Fruit fly (Drosophila melanogaster) whole organism, embryonic: Measurements from ENCODE around the gene jhamt.

Experiments
- Ada2b ChIP-seq: fragments of 200-800 bp; sonication (Bioruptor generic); IDR thresholded peaks from 2 replicates; pipeline ENCODE4 v1.3.6; 2022; ENCODE audit warnings: missing biosample characterization, missing genetic modification characterization
- B-H2 ChIP-seq: fragments of 200-800 bp; sonication (Bioruptor generic); optimal IDR thresholded peaks from 2 replicates; lab custom pipeline; 2018; ENCODE audit warnings: missing biosample characterization, mild to moderate bottlenecking, missing genetic modification characterization
- CG10979 ChIP-seq: fragments of 200-800 bp; sonication (Bioruptor generic); optimal IDR thresholded peaks from 2 replicates; lab custom pipeline; 2018; ENCODE audit warnings: missing biosample characterization, mild to moderate bottlenecking, missing genetic modification characterization, moderate library complexity
- CG11398 ChIP-seq: fragments of 200-800 bp; sonication (Bioruptor generic); optimal IDR thresholded peaks from 2 replicates; lab custom pipeline; 2016; ENCODE audit warnings: missing biosample characterization, missing genetic modification characterization
- CG11696 ChIP-seq: fragments of 200-800 bp; sonication (Bioruptor generic); IDR thresholded peaks from 2 replicates; pipeline ENCODE4 v1.3.6; 2022; ENCODE audit warnings: missing biosample characterization, missing genetic modification characterization
- CG12391 ChIP-seq: fragments of 200-800 bp; sonication (Bioruptor generic); optimal IDR thresholded peaks from 3 replicates; lab custom pipeline; 2018; ENCODE audit warnings: missing biosample characterization, mild to moderate bottlenecking, missing genetic modification characterization, moderate library complexity
- CG12744 ChIP-seq: fragments of 200-800 bp; sonication (Bioruptor generic); optimal IDR thresholded peaks from 2 replicates; lab custom pipeline; 2016; ENCODE audit warnings: missing biosample characterization, missing genetic modification characterization
- CG13775 ChIP-seq: fragments of 200-800 bp; sonication (Bioruptor generic); optimal IDR thresholded peaks from 3 replicates; lab custom pipeline; 2017; ENCODE audit warnings: missing biosample characterization, mild to moderate bottlenecking, missing genetic modification characterization
- CG15269 ChIP-seq: fragments of 200-800 bp; sonication (Bioruptor generic); optimal IDR thresholded peaks from 2 replicates; lab custom pipeline; 2018; ENCODE audit warnings: missing biosample characterization, mild to moderate bottlenecking, missing genetic modification characterization, moderate library complexity
- CG15514 ChIP-seq: fragments of 200-800 bp; sonication (Bioruptor generic); optimal IDR thresholded peaks from 3 replicates; lab custom pipeline; 2017; ENCODE audit warnings: missing biosample characterization, missing genetic modification characterization, mild to moderate bottlenecking, moderate library complexity, missing genetic modification reagents
- CG1603 ChIP-seq: fragments of 200-800 bp; sonication (Bioruptor generic); optimal IDR thresholded peaks from 2 replicates; lab custom pipeline; 2019; ENCODE audit warnings: missing biosample characterization, mild to moderate bottlenecking, missing genetic modification characterization, moderate library complexity
- CG16779 ChIP-seq: fragments of 200-800 bp; sonication (Bioruptor generic); IDR thresholded peaks from 2 replicates; pipeline ENCODE4 v1.3.6; 2022; ENCODE audit warnings: missing biosample characterization, missing genetic modification characterization
- CG17359 ChIP-seq: fragments of 200-800 bp; sonication (Bioruptor generic); optimal IDR thresholded peaks from 3 replicates; lab custom pipeline; 2018; ENCODE audit warnings: missing biosample characterization, mild to moderate bottlenecking, missing genetic modification characterization, moderate library complexity
- CG17361 ChIP-seq: fragments of 200-800 bp; sonication (Bioruptor generic); IDR thresholded peaks from 3 replicates; pipeline ENCODE4 v1.3.6; 2022; ENCODE audit warnings: missing biosample characterization, missing genetic modification characterization
- CG17568 ChIP-seq: fragments of 200-800 bp; sonication (Bioruptor generic); optimal IDR thresholded peaks from 2 replicates; lab custom pipeline; 2018; ENCODE audit warnings: missing biosample characterization, mild to moderate bottlenecking, missing genetic modification characterization, moderate library complexity
- CG17829 ChIP-seq: fragments of 200-800 bp; optimal IDR thresholded peaks from 2 replicates; lab custom pipeline; 2019; ENCODE audit warnings: missing biosample characterization, mild to moderate bottlenecking, missing genetic modification characterization, moderate library complexity
- CG2889 ChIP-seq: fragments of 200-800 bp; sonication (Bioruptor generic); IDR thresholded peaks from 3 replicates; pipeline ENCODE4 v1.3.6; 2022; ENCODE audit warnings: missing biosample characterization, missing genetic modification characterization
- CG30431 ChIP-seq: fragments of 200-800 bp; sonication (Bioruptor generic); optimal IDR thresholded peaks from 2 replicates; lab custom pipeline; 2017; ENCODE audit warnings: missing biosample characterization, missing genetic modification characterization
- CG6813 ChIP-seq: fragments of 200-800 bp; sonication (Bioruptor generic); optimal IDR thresholded peaks from 2 replicates; lab custom pipeline; 2017; ENCODE audit warnings: missing biosample characterization, missing genetic modification characterization, mild to moderate bottlenecking, moderate library complexity, missing genetic modification reagents
- CG7556 ChIP-seq: fragments of 200-800 bp; sonication (Bioruptor generic); optimal IDR thresholded peaks from 2 replicates; lab custom pipeline; 2017; ENCODE audit warnings: missing biosample characterization, mild to moderate bottlenecking, missing genetic modification characterization
- CG9817 ChIP-seq: fragments of 200-800 bp; sonication (Bioruptor generic); optimal IDR thresholded peaks from 2 replicates; lab custom pipeline; 2018; ENCODE audit warnings: missing biosample characterization, mild to moderate bottlenecking, missing genetic modification characterization, moderate library complexity
- D ChIP-seq, 2 experiments: fragments of 200-800 bp in 1 of 2; fragments of >200 bp in 1 of 2; sonication (Bioruptor generic) in 1 of 2; optimal IDR thresholded peaks; 2 replicates in 1 of 2; 3 replicates in 1 of 2; lab custom pipeline; 2017; ENCODE audit warnings: mild to moderate bottlenecking in 1 of 2, missing biosample characterization in 1 of 2, missing genetic modification characterization in 1 of 2, missing genetic modification reagents in 1 of 2
- Dek ChIP-seq: fragments of 200-800 bp; sonication (Bioruptor generic); optimal IDR thresholded peaks from 3 replicates; lab custom pipeline; 2019; ENCODE audit warnings: missing biosample characterization, mild to moderate bottlenecking, missing genetic modification characterization, moderate library complexity
- Dip3 ChIP-seq: fragments of 200-800 bp; sonication (Bioruptor generic); optimal IDR thresholded peaks from 3 replicates; lab custom pipeline; 2016; ENCODE audit warnings: missing biosample characterization, missing genetic modification characterization
- Dll ChIP-seq: fragments of 200-800 bp; sonication (Bioruptor generic); IDR thresholded peaks from 4 replicates; pipeline ENCODE4 v1.3.6; 2022; ENCODE audit warnings: missing biosample characterization, missing genetic modification characterization; ENCODE audit not compliant: partially characterized antibody
- E2f2 ChIP-seq: fragments of 200-800 bp; sonication (Bioruptor generic); IDR thresholded peaks from 2 replicates; pipeline ENCODE4 v1.3.6; 2022; ENCODE audit warnings: missing biosample characterization, missing genetic modification characterization
- Hey ChIP-seq: fragments of 200-800 bp; sonication (Bioruptor generic); optimal IDR thresholded peaks from 3 replicates; lab custom pipeline; 2018; ENCODE audit warnings: missing biosample characterization, mild to moderate bottlenecking, missing genetic modification characterization
- Jarid2 ChIP-seq: fragments of 200-800 bp; sonication (Bioruptor generic); optimal IDR thresholded peaks from 3 replicates; lab custom pipeline; 2017; ENCODE audit warnings: mild to moderate bottlenecking, missing biosample characterization, missing genetic modification reagents, missing genetic modification characterization
- Mad ChIP-seq: fragments of 200-800 bp; sonication (Bioruptor generic); optimal IDR thresholded peaks from 2 replicates; lab custom pipeline; 2016; ENCODE audit warnings: missing biosample characterization, missing genetic modification characterization
- Opbp ChIP-seq: fragments of 200-800 bp; sonication (Bioruptor generic); IDR thresholded peaks from 3 replicates; pipeline ENCODE4 v1.3.6; 2022; ENCODE audit warnings: missing biosample characterization, missing genetic modification characterization; ENCODE audit not compliant: partially characterized antibody
- Optix ChIP-seq: fragments of 200-800 bp; sonication (Bioruptor generic); IDR thresholded peaks from 3 replicates; pipeline ENCODE4 v1.3.6; 2022; ENCODE audit warnings: missing biosample characterization, missing genetic modification characterization
- Rx ChIP-seq: fragments of 200-800 bp; sonication (Bioruptor generic); IDR thresholded peaks from 2 replicates; pipeline ENCODE4 v1.3.6; 2022; ENCODE audit warnings: missing biosample characterization, missing genetic modification characterization
- Sox100B ChIP-seq: fragments of 200-800 bp; sonication (Bioruptor generic); optimal IDR thresholded peaks from 3 replicates; lab custom pipeline; 2018; ENCODE audit warnings: missing biosample characterization, mild to moderate bottlenecking, missing genetic modification characterization
- Sry-δ ChIP-seq: fragments of 200-800 bp; sonication (Bioruptor generic); optimal IDR thresholded peaks from 2 replicates; lab custom pipeline; 2016; ENCODE audit warnings: missing biosample characterization, missing genetic modification characterization
- abd-A ChIP-seq: fragments of 200-800 bp; sonication (Bioruptor generic); optimal IDR thresholded peaks from 3 replicates; lab custom pipeline; 2019; ENCODE audit warnings: missing biosample characterization, mild to moderate bottlenecking, missing genetic modification characterization, moderate library complexity
- br ChIP-seq: fragments of >200 bp; optimal IDR thresholded peaks from 2 replicates; lab custom pipeline; 2017
- dm ChIP-seq: fragments of 200-800 bp; sonication (Bioruptor generic); optimal IDR thresholded peaks from 3 replicates; lab custom pipeline; 2016; ENCODE audit warnings: missing biosample characterization, missing genetic modification characterization
- eve ChIP-seq, 2 experiments: fragments of >200 bp; optimal IDR thresholded peaks; 2 replicates each; lab custom pipeline; 2017; ENCODE audit warnings: missing biosample characterization in 2 of 2, missing genetic modification characterization in 2 of 2
- fd3F ChIP-seq: fragments of 200-800 bp; sonication (Bioruptor generic); optimal IDR thresholded peaks from 2 replicates; lab custom pipeline; 2018; ENCODE audit warnings: missing biosample characterization, mild to moderate bottlenecking, missing genetic modification characterization, moderate library complexity
- gem ChIP-seq: fragments of 200-800 bp; sonication (Bioruptor generic); optimal IDR thresholded peaks from 2 replicates; lab custom pipeline; 2019; ENCODE audit warnings: missing biosample characterization, mild to moderate bottlenecking, missing genetic modification characterization, moderate library complexity
- gfzf ChIP-seq: fragments of 200-800 bp; sonication (Bioruptor generic); optimal IDR thresholded peaks from 2 replicates; lab custom pipeline; 2016; ENCODE audit warnings: missing biosample characterization, mild to moderate bottlenecking, missing genetic modification characterization, moderate library complexity
- jing ChIP-seq: fragments of 200-800 bp; sonication (Bioruptor generic); optimal IDR thresholded peaks from 2 replicates; lab custom pipeline; 2018; ENCODE audit warnings: missing biosample characterization, mild to moderate bottlenecking, missing genetic modification characterization
- onecut ChIP-seq: fragments of 200-800 bp; sonication (Bioruptor generic); IDR thresholded peaks from 2 replicates; pipeline ENCODE4 v1.3.6; 2022; ENCODE audit warnings: missing biosample characterization, missing genetic modification characterization
- p53 ChIP-seq: fragments of 200-800 bp; sonication (Bioruptor generic); optimal IDR thresholded peaks from 2 replicates; lab custom pipeline; 2016; ENCODE audit warnings: missing biosample characterization, missing genetic modification characterization
- repo ChIP-seq: fragments of 200-800 bp; sonication (Bioruptor generic); optimal IDR thresholded peaks from 2 replicates; lab custom pipeline; 2016; ENCODE audit warnings: missing biosample characterization, missing genetic modification characterization
- seq ChIP-seq: fragments of 200-800 bp; sonication (Bioruptor generic); IDR thresholded peaks from 2 replicates; pipeline ENCODE4 v1.3.6; 2022; ENCODE audit warnings: missing biosample characterization, missing genetic modification characterization
- ssp ChIP-seq: fragments of 200-800 bp; sonication (Bioruptor generic); IDR thresholded peaks from 2 replicates; pipeline ENCODE4 v1.3.6; 2022; ENCODE audit warnings: missing biosample characterization, missing genetic modification characterization
- stc ChIP-seq: fragments of 200-800 bp; sonication (Bioruptor generic); IDR thresholded peaks from 2 replicates; pipeline ENCODE4 v1.3.6; 2022; ENCODE audit warnings: missing biosample characterization, missing genetic modification characterization
- trh ChIP-seq: fragments of 200-800 bp; sonication (Bioruptor generic); optimal IDR thresholded peaks from 2 replicates; lab custom pipeline; 2016; ENCODE audit warnings: missing biosample characterization, missing genetic modification characterization

The jhamt gene

dm6 chr2L:16350160-16350633, 15.5 kb upstream of the jhamt start (continued):
- peak; percentile 69 for TF ChIP-seq CG9817
- peak; percentile 83 for TF ChIP-seq gem (tag; lab: Kevin White, UChicago)
- peak; percentile 78 for TF ChIP-seq Rx (GFP tag; lab: Robert Waterston, UW)
- peak; percentile 87 for TF ChIP-seq Sry-δ (GFP tag; lab: Kevin White, UChicago)
- no peak for TF ChIP-seq abd-A (tag; lab: Kevin White, UChicago)
- TF ChIP-seq ssp (GFP tag; lab: Robert Waterston, UW) = peak; percentile 65
- peak; percentile 35; the same call in 1 of the 2 replicates for TF ChIP-seq E2f2 (GFP tag; lab: Robert Waterston, UW)
- no peak for TF ChIP-seq dm (GFP tag; lab: Kevin White, UChicago)
- peak; percentile 70 for TF ChIP-seq Sox100B
- peak; percentile 70 for TF ChIP-seq CG17829 (tag; lab: Kevin White, UChicago)
- TF ChIP-seq D (optimal IDR thresholded peaks at IDR 0.05; lab: Kevin White, UChicago) = no peak
- TF ChIP-seq D (GFP tag; optimal IDR thresholded peaks at IDR 0.05; lab: Kevin White, UChicago) = peak; percentile 50
- TF ChIP-seq trh (GFP tag; lab: Kevin White, UChicago) = peak; percentile 66
- peak; percentile 70; the same call in 3 of the 4 replicates for TF ChIP-seq Dll
- peak; percentile 80 for TF ChIP-seq CG13775
- TF ChIP-seq p53 = no peak
- peak; percentile 82 for TF ChIP-seq B-H2 (GFP tag; lab: Kevin White, UChicago)
- peak; percentile 63 for TF ChIP-seq Dek (tag; lab: Kevin White, UChicago)
- peak; percentile 43 for TF ChIP-seq Mad
- TF ChIP-seq CG17359 (tag; lab: Kevin White, UChicago) = peak; percentile 58
- TF ChIP-seq Optix = peak; percentile 74
- peak; percentile 14 for TF ChIP-seq CG11398 (GFP tag; lab: Kevin White, UChicago)
- TF ChIP-seq Dip3 = peak; percentile 56
- TF ChIP-seq repo = no peak
- no peak for TF ChIP-seq CG12744 (GFP tag; lab: Kevin White, UChicago)
- peak; percentile 8 for TF ChIP-seq gfzf (GFP tag; lab: Kevin White, UChicago)
- TF ChIP-seq CG17361 (GFP tag; lab: Robert Waterston, UW) = no peak; the same call in 2 of the 3 replicates
- TF ChIP-seq stc = peak; percentile 45; the same call in 1 of the 2 replicates
- TF ChIP-seq CG10979 (tag; lab: Kevin White, UChicago) = peak; percentile 41
- TF ChIP-seq CG12391 = peak; percentile 81
- TF ChIP-seq CG16779 (GFP tag; lab: Robert Waterston, UW) = peak; percentile 64; the same call in 1 of the 2 replicates
- TF ChIP-seq CG15269 = no peak
- peak; percentile 60 for TF ChIP-seq CG15514 (GFP tag; lab: Kevin White, UChicago)
- peak; percentile 68 for TF ChIP-seq fd3F
- no peak for TF ChIP-seq Jarid2 (GFP tag; lab: Kevin White, UChicago)
- TF ChIP-seq CG2889 (GFP tag; lab: Robert Waterston, UW) = peak; percentile 71; the same call in 2 of the 3 replicates
- TF ChIP-seq eve (GFP tag; optimal IDR thresholded peaks at IDR 0.05; lab: Kevin White, UChicago) = no peak
- TF ChIP-seq Hey (tag; lab: Kevin White, UChicago) = no peak
- TF ChIP-seq CG6813 (GFP tag; lab: Kevin White, UChicago) = peak; percentile 56
- TF ChIP-seq onecut (GFP tag; lab: Robert Waterston, UW) = peak; percentile 41; the same call in 1 of the 2 replicates
- TF ChIP-seq CG7556 (GFP tag; lab: Kevin White, UChicago) = peak; percentile 51
- peak; percentile 76 for TF ChIP-seq Opbp (GFP tag; lab: Robert Waterston, UW)
- TF ChIP-seq seq (GFP tag; lab: Robert Waterston, UW) = peak; percentile 80
- TF ChIP-seq CG30431 (GFP tag; lab: Kevin White, UChicago) = peak; percentile 49
- TF ChIP-seq CG11696 = 0 out of 2 replicates have a peak, but pooled peaks have one; percentile 26
- TF ChIP-seq CG1603 = peak; percentile 64
- TF ChIP-seq br = no peak
- TF ChIP-seq Ada2b (GFP tag; lab: Robert Waterston, UW) = peak; percentile 75
- TF ChIP-seq CG17568 = no peak
- TF ChIP-seq jing = peak; percentile 34
